Fruit fly (Drosophila melanogaster): ENCODE data around the gene Calx.

Calx gene

dm6 chr3R:21017464-21018080 is 39.6 kb downstream of the Calx start, which contains the start of gene Rlip (continued):
- TF ChIP-seq CG6683 (GFP tag; optimal IDR thresholded peaks at IDR 0.05) (no peak), kay (GFP tag; optimal IDR thresholded peaks at IDR 0.05) (no peak), CG42726 (GFP tag; IDR thresholded peaks at IDR 0.05; ENCODE audit: partially characterized antibody) (peak; percentile 71), CG13624 (GFP tag; optimal IDR thresholded peaks at IDR 0.05) (peak; percentile 72), CG10267 (tag; optimal IDR thresholded peaks at IDR 0.05) (peak; percentile 96), GATAe (GFP tag; conservative IDR thresholded peaks at IDR 0.05) (no peak), CG17186 (GFP tag; optimal IDR thresholded peaks at IDR 0.05) (peak; percentile 59), sima (GFP tag; optimal IDR thresholded peaks at IDR 0.05) (no peak), cato (GFP tag; optimal IDR thresholded peaks at IDR 0.05; ENCODE audit: borderline replicate concordance) (no peak), zen (tag; optimal IDR thresholded peaks at IDR 0.05) (peak; percentile 60), Poxn (GFP tag; IDR thresholded peaks at IDR 0.05) (no peak), CG12071 (GFP tag; optimal IDR thresholded peaks at IDR 0.05) (no peak), Dp (GFP tag; optimal IDR thresholded peaks at IDR 0.05) (peak; percentile 65), CG9817 (tag; optimal IDR thresholded peaks at IDR 0.05) (peak; percentile 47), CG34422 (GFP tag; IDR thresholded peaks at IDR 0.05) (peak; percentile 56), CG2678 (tag; optimal IDR thresholded peaks at IDR 0.05) (peak; percentile 20), br (optimal IDR thresholded peaks at IDR 0.05) (no peak), Opbp (GFP tag; IDR thresholded peaks at IDR 0.05; ENCODE audit: partially characterized antibody) (peak; percentile 58; the same call in 2 of the 3 replicates), Usf (GFP tag; optimal IDR thresholded peaks at IDR 0.05) (no peak), Lpt (GFP tag; optimal IDR thresholded peaks at IDR 0.05) (no peak), dati (GFP tag; IDR thresholded peaks at IDR 0.05) (no peak), Dip2 (GFP tag; IDR thresholded peaks at IDR 0.05) (no peak), ase (GFP tag; IDR thresholded peaks at IDR 0.05) (peak; percentile 38; the same call in 2 of the 3 replicates), CkIIα-i1 (GFP tag; IDR thresholded peaks at IDR 0.05) (no peak), CG17359 (tag; optimal IDR thresholded peaks at IDR 0.05) (peak; percentile 24), hbn (GFP tag; IDR thresholded peaks at IDR 0.05; ENCODE audit: partially characterized antibody) (peak; percentile 50), Fer1 (GFP tag; optimal IDR thresholded peaks at IDR 0.05) (peak; percentile 50), Hr3 (GFP tag; optimal IDR thresholded peaks at IDR 0.05) (peak; percentile 34), CG4328 (GFP tag; optimal IDR thresholded peaks at IDR 0.05) (no peak), Kr (GFP tag; optimal IDR thresholded peaks at IDR 0.05) (no peak), disco-r (GFP tag; optimal IDR thresholded peaks at IDR 0.05) (peak; percentile 1), Aef1 (GFP tag; IDR thresholded peaks at IDR 0.05) (peak; percentile 38), CG6765 (GFP tag; optimal IDR thresholded peaks at IDR 0.05) (no peak), nerfin-1 (tag; optimal IDR thresholded peaks at IDR 0.05) (no peak), Blimp-1 (GFP tag; optimal IDR thresholded peaks at IDR 0.05) (no peak), her (GFP tag; optimal IDR thresholded peaks at IDR 0.05) (peak; percentile 28), CG7372 (GFP tag; IDR thresholded peaks at IDR 0.05) (no peak), NFAT (GFP tag; IDR thresholded peaks at IDR 0.05) (peak; percentile 75), toy (GFP tag; IDR thresholded peaks at IDR 0.05) (no peak), Hr78 (GFP tag; optimal IDR thresholded peaks at IDR 0.05) (no peak), Elba2 (GFP tag; optimal IDR thresholded peaks at IDR 0.05) (no peak), CG17612 (GFP tag; IDR thresholded peaks at IDR 0.05) (no peak), CG9797 (GFP tag; optimal IDR thresholded peaks at IDR 0.05) (no peak), CG8290 (GFP tag; optimal IDR thresholded peaks at IDR 0.05) (peak; percentile 58), CG8290 (tag; optimal IDR thresholded peaks at IDR 0.05) (peak in 1 of 2 experiments; percentile 65), CG16815 (GFP tag; optimal IDR thresholded peaks at IDR 0.05) (no peak), al (GFP tag; IDR thresholded peaks at IDR 0.05) (no peak), CG2889 (GFP tag; IDR thresholded peaks at IDR 0.05) (no peak), CG6791 (GFP tag; IDR thresholded peaks at IDR 0.05; ENCODE audit: partially characterized antibody) (peak; percentile 82), CG18262 (tag; optimal IDR thresholded peaks at IDR 0.05) (no peak), Hmr (GFP tag; optimal IDR thresholded peaks at IDR 0.05) (peak; percentile 55)
